Fruit fly (Drosophila melanogaster): Measurements from ENCODE around the gene Fbp1.

- TF ChIP-seq pan (optimal IDR thresholded peaks at IDR 0.05), result no peak
- no peak for TF ChIP-seq CG8478 (optimal IDR thresholded peaks at IDR 0.05)
- TF ChIP-seq usp (GFP tag; optimal IDR thresholded peaks at IDR 0.05), result no peak
Measured at dm6 chr3L:14075472-14075871, 22.4 kb downstream of the Fbp1 start, which contains the start of gene btl.

All from whole organism.